Worm (Caenorhabditis elegans) whole organism, early embryonic: ENCODE data around the gene nlp-82.

Experiments
- B0310.2 ChIP-seq: sonication (generic microtip); optimal IDR thresholded peaks from 2 replicates; lab custom pipeline; 2016; ENCODE audit warnings: mild to moderate bottlenecking, missing genetic modification characterization, missing compliant biosample characterization
- F13C5.2 ChIP-seq: sonication (generic microtip); optimal IDR thresholded peaks from 2 replicates; lab custom pipeline; 2017; ENCODE audit warnings: mild to moderate bottlenecking, missing genetic modification characterization, inconsistent platforms, missing compliant biosample characterization
- aly-1 ChIP-seq: sonication (generic microtip); optimal IDR thresholded peaks from 2 replicates; lab custom pipeline; 2016; ENCODE audit warnings: missing genetic modification characterization, missing compliant biosample characterization
- ama-1 ChIP-seq: fragments of 150-350 bp; optimal IDR thresholded peaks from 2 replicates; lab custom pipeline; 2014
- ceh-13 ChIP-seq: fragments of 200-800 bp; sonication (Bioruptor generic); optimal IDR thresholded peaks from 2 replicates; lab custom pipeline; 2018; ENCODE audit warnings: mild to moderate bottlenecking, missing genetic modification characterization, missing compliant biosample characterization
- ceh-36 ChIP-seq: sonication (generic microtip); optimal IDR thresholded peaks from 2 replicates; lab custom pipeline; 2016; ENCODE audit warnings: missing genetic modification characterization, inconsistent platforms, missing compliant biosample characterization
- ets-7 ChIP-seq: sonication (generic microtip); optimal IDR thresholded peaks from 2 replicates; lab custom pipeline; 2016; ENCODE audit warnings: missing genotype, missing genetic modification characterization, missing compliant biosample characterization
- flt-1 ChIP-seq: fragments of 200-800 bp; sonication (Bioruptor generic); IDR thresholded peaks from 2 replicates; pipeline ENCODE4 v1.3.6; 2022; ENCODE audit warnings: missing genetic modification characterization, missing compliant biosample characterization
- hmbx-1 ChIP-seq: sonication (generic microtip); optimal IDR thresholded peaks from 2 replicates; lab custom pipeline; 2016; ENCODE audit warnings: mild to moderate bottlenecking, missing genetic modification characterization, missing compliant biosample characterization
- hmg-4 ChIP-seq: fragments of 200-800 bp; sonication (Bioruptor generic); optimal IDR thresholded peaks from 2 replicates; lab custom pipeline; 2018; ENCODE audit warnings: mild to moderate bottlenecking, missing genetic modification characterization, missing compliant biosample characterization
- hnd-1 ChIP-seq: sonication (generic microtip); optimal IDR thresholded peaks from 2 replicates; lab custom pipeline; 2016; ENCODE audit warnings: missing genetic modification characterization, missing compliant biosample characterization
- pes-1 ChIP-seq: fragments of 200-800 bp; sonication (Bioruptor generic); IDR thresholded peaks from 2 replicates; pipeline ENCODE4 v1.3.6; 2022; ENCODE audit warnings: missing genetic modification reagents, missing genetic modification characterization, missing compliant biosample characterization
- scrt-1 ChIP-seq: fragments of 200-800 bp; sonication (Bioruptor generic); IDR thresholded peaks from 2 replicates; pipeline ENCODE4 v1.3.6; 2022; ENCODE audit warnings: missing genetic modification characterization, missing compliant biosample characterization
- sea-1 ChIP-seq: fragments of 200-800 bp; sonication (Bioruptor generic); conservative IDR thresholded peaks from 2 replicates; pipeline ENCODE4 v1.3.6; 2022; ENCODE audit warnings: missing genetic modification characterization, missing compliant biosample characterization
- tbx-11 ChIP-seq: fragments of 200-800 bp; sonication (Bioruptor generic); IDR thresholded peaks from 2 replicates; pipeline ENCODE4 v1.3.6; 2022; ENCODE audit warnings: missing genetic modification characterization, missing compliant biosample characterization
- tbx-37 ChIP-seq: fragments of 200-800 bp; sonication (Bioruptor generic); conservative IDR thresholded peaks from 2 replicates; pipeline ENCODE4 v1.3.6; 2022; ENCODE audit warnings: missing genetic modification reagents, missing genetic modification characterization, missing compliant biosample characterization
- tra-4 ChIP-seq: sonication (generic microtip); optimal IDR thresholded peaks from 2 replicates; lab custom pipeline; 2017; ENCODE audit warnings: missing genetic modification characterization, missing compliant biosample characterization

Gene nlp-82

ce11 chrII:9266755-9267154, 12.7 kb upstream of the nlp-82 start, which contains the start of gene C01G6.2:
TSS of gene C01G6.2 (plus strand) at chrII:9267055.
- TF ChIP-seq hnd-1 (tag; lab: Kevin White, UChicago) (no peak), flt-1 (no peak), scrt-1 (GFP tag; lab: Robert Waterston, UW) (no peak), sea-1 (no peak), ets-7 (tag; lab: Kevin White, UChicago) (no peak), tbx-37 (GFP tag; lab: Robert Waterston, UW) (no peak), hmbx-1 (no peak), ceh-13 (GFP tag; lab: Kevin White, UChicago) (no peak), aly-1 (tag; lab: Kevin White, UChicago) (no peak)

DNA sequence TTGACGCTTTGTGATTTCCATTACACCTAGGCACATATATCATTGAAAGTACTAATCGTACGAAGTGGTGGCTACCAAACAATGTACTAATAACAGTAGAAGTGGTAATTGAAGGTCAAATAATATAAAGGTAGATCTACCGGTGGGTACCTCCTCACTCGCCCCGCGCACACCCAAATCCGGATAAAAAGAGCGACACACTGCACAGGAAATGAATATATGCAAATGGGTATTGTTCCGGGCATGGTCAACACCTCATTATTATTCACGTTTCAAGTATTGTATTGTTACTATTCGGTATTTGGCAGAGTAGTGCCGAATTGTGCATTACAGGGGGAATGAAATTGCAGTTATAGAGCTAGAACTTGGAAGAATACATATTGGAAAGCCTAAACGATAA, 12.2 kb upstream of the nlp-82 start:
- TF ChIP-seq hmg-4 (no peak), ama-1 (lab: Kevin White, UChicago) (no peak), tra-4 (tag; lab: Kevin White, UChicago) (no peak), pes-1 (GFP tag; lab: Robert Waterston, UW) (no peak), B0310.2 (tag; lab: Kevin White, UChicago) (no peak), flt-1 (no peak), F13C5.2 (tag; lab: Kevin White, UChicago) (no peak), tbx-11 (GFP tag; lab: Robert Waterston, UW) (no peak), ceh-13 (GFP tag; lab: Kevin White, UChicago) (no peak), scrt-1 (GFP tag; lab: Robert Waterston, UW) (no peak), hmbx-1 (no peak), hnd-1 (tag; lab: Kevin White, UChicago) (no peak), ets-7 (tag; lab: Kevin White, UChicago) (no peak), ceh-36 (no peak), aly-1 (tag; lab: Kevin White, UChicago) (no peak), tbx-37 (GFP tag; lab: Robert Waterston, UW) (no peak), sea-1 (no peak)

DNA sequence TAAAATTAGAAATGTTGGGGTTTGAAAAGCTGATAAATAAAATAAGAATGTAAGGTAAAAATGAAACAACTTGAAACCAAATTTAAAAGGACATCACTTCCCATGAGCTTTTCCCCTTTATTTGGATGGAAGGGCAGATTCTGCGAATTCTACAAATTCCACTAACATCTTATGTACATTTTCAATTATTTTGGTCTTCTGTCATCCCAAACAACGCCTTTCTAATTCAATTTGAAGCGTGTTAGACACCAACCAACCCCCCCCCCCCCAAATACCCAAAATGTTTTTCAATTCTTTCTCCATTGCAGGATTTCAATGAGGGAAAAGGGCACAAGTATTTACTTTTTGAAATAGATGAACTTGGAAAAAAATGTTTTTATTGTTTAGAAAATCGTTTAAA, 11.6 kb upstream of the nlp-82 start:
- TF ChIP-seq hmbx-1, result no peak

DNA sequence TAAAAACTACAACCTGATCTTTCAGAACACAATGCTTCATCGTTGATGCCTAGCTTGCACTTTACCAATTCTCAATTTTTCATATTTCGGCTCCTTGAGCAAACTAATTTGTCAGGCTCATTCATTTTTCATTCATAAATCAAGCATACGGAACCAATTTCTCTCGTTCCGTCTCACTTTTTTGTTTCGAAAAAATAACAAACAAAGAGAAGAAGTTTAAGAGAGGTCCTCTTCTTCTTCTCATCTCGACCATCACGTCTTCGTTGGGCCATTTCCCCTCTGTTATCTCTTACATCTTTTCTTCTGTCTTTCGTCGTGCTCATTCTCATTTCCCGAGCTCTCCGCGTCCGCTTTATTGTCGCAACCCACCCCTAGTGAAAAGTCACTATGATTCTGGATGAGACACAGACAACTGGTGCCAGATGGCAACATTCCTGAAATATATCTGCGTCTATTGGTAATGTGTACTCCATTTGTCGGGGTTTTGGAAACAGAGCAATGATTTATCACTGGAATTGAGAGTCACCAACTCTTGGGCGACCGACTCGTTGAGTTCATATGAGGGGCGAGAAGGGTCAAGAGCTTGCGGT, 10.7 kb upstream of the nlp-82 start:
- TF ChIP-seq ama-1 (lab: Kevin White, UChicago) (no peak), pes-1 (GFP tag; lab: Robert Waterston, UW) (no peak), hmbx-1 (no peak), tbx-11 (GFP tag; lab: Robert Waterston, UW) (no peak), F13C5.2 (tag; lab: Kevin White, UChicago) (no peak), B0310.2 (tag; lab: Kevin White, UChicago) (no peak), sea-1 (no peak), ceh-13 (GFP tag; lab: Kevin White, UChicago) (no peak), hnd-1 (tag; lab: Kevin White, UChicago) (no peak), aly-1 (tag; lab: Kevin White, UChicago) (no peak)

DNA sequence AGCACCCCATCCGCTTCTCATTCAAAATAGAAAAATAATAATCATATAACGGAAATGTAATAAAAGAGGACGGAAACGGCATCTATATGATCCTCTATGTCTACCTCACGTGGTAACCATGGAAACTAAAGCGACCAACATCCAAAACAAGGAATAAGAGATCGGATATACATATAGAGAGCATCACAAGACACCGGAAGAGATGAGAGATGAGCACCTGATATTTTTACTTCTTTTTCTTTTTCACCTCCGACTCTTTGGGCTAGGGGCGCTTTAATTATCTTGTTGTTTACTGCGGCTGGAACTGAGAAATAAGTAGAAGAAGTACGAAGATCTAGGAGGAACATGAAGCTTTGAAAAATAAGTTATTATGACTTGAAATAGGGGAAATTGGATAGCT, 9.7 kb upstream of the nlp-82 start:
- TF ChIP-seq tra-4 (tag; lab: Kevin White, UChicago) (no peak), hnd-1 (tag; lab: Kevin White, UChicago) (no peak), tbx-37 (GFP tag; lab: Robert Waterston, UW) (no peak), ceh-13 (GFP tag; lab: Kevin White, UChicago) (no peak), flt-1 (no peak), tbx-11 (GFP tag; lab: Robert Waterston, UW) (no peak), aly-1 (tag; lab: Kevin White, UChicago) (no peak), sea-1 (no peak), scrt-1 (GFP tag; lab: Robert Waterston, UW) (no peak), hmg-4 (no peak), ets-7 (tag; lab: Kevin White, UChicago) (no peak), ceh-36 (no peak), hmbx-1 (no peak), pes-1 (GFP tag; lab: Robert Waterston, UW) (no peak)

DNA sequence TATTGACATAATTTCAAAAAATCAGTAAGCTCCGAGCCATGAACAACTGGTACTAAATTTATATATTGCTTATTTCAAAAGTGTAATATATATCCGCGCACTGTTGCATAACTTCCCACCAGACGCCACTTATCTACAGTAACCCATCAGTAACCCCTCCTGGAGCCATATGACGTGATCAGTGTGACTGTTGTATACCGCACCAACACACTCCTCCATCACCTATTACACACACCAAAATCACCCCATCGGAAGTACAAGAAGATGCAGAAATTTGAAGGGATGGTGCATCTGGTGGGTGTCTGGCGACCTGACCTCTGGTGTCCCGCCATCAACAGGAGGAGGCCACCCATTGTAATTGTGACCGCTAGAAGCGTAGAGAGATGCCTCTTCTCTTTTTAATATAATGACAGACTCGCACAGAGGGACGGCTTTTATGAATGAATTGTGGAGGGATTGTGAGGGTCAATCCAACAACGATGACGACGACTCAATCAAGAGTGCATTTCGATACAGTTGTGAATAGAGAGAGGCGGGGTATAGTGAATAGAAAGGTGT, 8.8 kb upstream of the nlp-82 start:
- TF ChIP-seq tra-4 (tag; lab: Kevin White, UChicago) (no peak), sea-1 (0 out of 2 replicates have a peak, but pooled peaks have one; percentile 20), hmbx-1 (no peak), B0310.2 (tag; lab: Kevin White, UChicago) (peak; percentile 14), hmg-4 (peak; percentile 85), F13C5.2 (tag; lab: Kevin White, UChicago) (peak; percentile 38), ets-7 (tag; lab: Kevin White, UChicago) (peak; percentile 2)

- TF ChIP-seq ceh-13 (GFP tag; lab: Kevin White, UChicago), result no peak
- TF ChIP-seq hmg-4, result peak; percentile 48
These were observed 8.0 kb upstream of the nlp-82 start, which contains the start of gene aqp-2 for ce11 chrII:9261931-9262562. TSS of gene aqp-2 (minus strand) at chrII:9261981.

- TF ChIP-seq B0310.2 (tag; lab: Kevin White, UChicago) (no peak), ets-7 (tag; lab: Kevin White, UChicago) (no peak), ceh-36 (no peak), pes-1 (GFP tag; lab: Robert Waterston, UW) (no peak), ceh-13 (GFP tag; lab: Kevin White, UChicago) (no peak), hnd-1 (tag; lab: Kevin White, UChicago) (no peak), flt-1 (no peak), aly-1 (tag; lab: Kevin White, UChicago) (no peak), hmbx-1 (no peak), sea-1 (no peak), F13C5.2 (tag; lab: Kevin White, UChicago) (no peak), hmg-4 (no peak), scrt-1 (GFP tag; lab: Robert Waterston, UW) (no peak), tra-4 (tag; lab: Kevin White, UChicago) (no peak), tbx-37 (GFP tag; lab: Robert Waterston, UW) (no peak), tbx-11 (GFP tag; lab: Robert Waterston, UW) (no peak), ama-1 (lab: Kevin White, UChicago) (no peak)
These were observed 7.3 kb upstream of the nlp-82 start for ce11 chrII:9261403-9261802.
